Fruit fly (Drosophila melanogaster) S2 (cell line): ENCODE results near the gene CG1537.

Source experiments
- CG8478 ChIP-seq: fragments of >200 bp; optimal IDR thresholded peaks from 2 replicates; lab custom pipeline; 2018
- CTCF ChIP-seq, 2 experiments: fragments of >200 bp; optimal IDR thresholded peaks; 2 replicates each; lab custom pipeline; 2018

DNA sequence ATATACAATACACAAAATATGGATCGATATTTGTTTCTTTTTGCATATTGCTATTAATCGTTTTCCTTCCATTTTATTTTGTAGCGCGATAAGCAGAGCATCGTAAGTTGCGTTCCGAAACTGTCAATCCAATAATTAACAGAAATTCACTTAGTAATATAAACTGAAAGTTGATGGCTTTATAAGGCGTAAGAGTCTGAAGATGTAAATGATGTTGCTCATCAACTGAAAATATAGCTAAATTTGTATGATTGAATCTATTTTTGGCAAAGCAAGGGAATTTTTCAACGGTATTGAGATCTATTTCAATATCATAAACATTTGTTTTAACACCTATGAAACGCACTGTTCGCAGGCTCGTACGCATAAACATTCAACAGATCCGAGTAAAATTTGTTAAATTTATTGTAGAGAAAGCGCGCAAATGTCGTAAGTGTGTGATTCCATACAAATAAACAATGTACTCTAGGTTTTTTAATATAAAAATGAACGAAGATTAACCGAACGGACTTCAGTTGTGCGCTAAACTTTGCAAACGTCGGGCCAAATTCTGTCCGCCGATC lies 25.9 kb upstream of the CG1537 start, which contains the start of gene Vago:
- TF ChIP-seq CTCF (optimal IDR thresholded peaks at IDR 0.05; lab: Kevin White, UChicago) (no peak), CG8478 (lab: Kevin White, UChicago) (no peak)
